Fruit fly (Drosophila melanogaster) whole organism, embryonic: ENCODE data around the gene Syx16.
A peak's percentile ranks its signal among the peaks of the same experiment; 100 is the strongest.

Experiments used
- CG10274 ChIP-seq: fragments of 200-800 bp; sonication (Bioruptor generic); optimal IDR thresholded peaks from 3 replicates; lab custom pipeline; 2017; ENCODE audit warnings: missing biosample characterization, mild to moderate bottlenecking, missing genetic modification characterization
- CG10462 ChIP-seq: fragments of 200-800 bp; sonication (Bioruptor generic); optimal IDR thresholded peaks from 2 replicates; lab custom pipeline; 2016; ENCODE audit warnings: missing biosample characterization, missing genetic modification characterization
- CG11504 ChIP-seq: fragments of 200-800 bp; sonication (Bioruptor generic); optimal IDR thresholded peaks from 3 replicates; lab custom pipeline; 2019; ENCODE audit warnings: missing biosample characterization, mild to moderate bottlenecking, missing genetic modification characterization, moderate library complexity
- CG12744 ChIP-seq: fragments of 200-800 bp; sonication (Bioruptor generic); optimal IDR thresholded peaks from 2 replicates; lab custom pipeline; 2016; ENCODE audit warnings: missing biosample characterization, missing genetic modification characterization
- CG1602 ChIP-seq: fragments of 200-800 bp; sonication (Bioruptor generic); optimal IDR thresholded peaks from 3 replicates; lab custom pipeline; 2016; ENCODE audit warnings: missing biosample characterization, missing genetic modification characterization
- CG17328 ChIP-seq: fragments of 200-800 bp; sonication (Bioruptor generic); IDR thresholded peaks from 2 replicates; pipeline ENCODE4 v1.3.6; 2022; ENCODE audit warnings: missing biosample characterization, missing genetic modification characterization
- CG17361 ChIP-seq: fragments of 200-800 bp; sonication (Bioruptor generic); IDR thresholded peaks from 3 replicates; pipeline ENCODE4 v1.3.6; 2022; ENCODE audit warnings: missing biosample characterization, missing genetic modification characterization
- CG17829 ChIP-seq: fragments of 200-800 bp; optimal IDR thresholded peaks from 2 replicates; lab custom pipeline; 2019; ENCODE audit warnings: missing biosample characterization, mild to moderate bottlenecking, missing genetic modification characterization, moderate library complexity
- CG1792 ChIP-seq: fragments of 200-800 bp; sonication (Bioruptor generic); optimal IDR thresholded peaks from 2 replicates; lab custom pipeline; 2016; ENCODE audit warnings: missing biosample characterization, missing genetic modification characterization
- CG2129 ChIP-seq: fragments of 200-800 bp; sonication (Bioruptor generic); IDR thresholded peaks from 2 replicates; pipeline ENCODE4 v1.3.6; 2022; ENCODE audit warnings: missing biosample characterization, missing genetic modification characterization; ENCODE audit not compliant: partially characterized antibody
- CG2202 ChIP-seq: fragments of 200-800 bp; sonication (Bioruptor generic); optimal IDR thresholded peaks from 2 replicates; lab custom pipeline; 2018; ENCODE audit warnings: missing biosample characterization, mild to moderate bottlenecking, missing genetic modification characterization
- CG3163 ChIP-seq: fragments of 200-800 bp; sonication (Bioruptor generic); optimal IDR thresholded peaks from 3 replicates; lab custom pipeline; 2016; ENCODE audit warnings: missing biosample characterization, missing genetic modification characterization
- CG34422 ChIP-seq: fragments of 200-800 bp; sonication (Bioruptor generic); IDR thresholded peaks from 3 replicates; pipeline ENCODE4 v1.3.6; 2022; ENCODE audit warnings: missing biosample characterization, missing genetic modification characterization
- CG4360 ChIP-seq: fragments of 200-800 bp; sonication (Bioruptor generic); IDR thresholded peaks from 2 replicates; pipeline ENCODE4 v1.3.6; 2022; ENCODE audit warnings: missing biosample characterization, missing genetic modification characterization
- CG4854 ChIP-seq: fragments of 200-800 bp; sonication (Bioruptor generic); optimal IDR thresholded peaks from 2 replicates; lab custom pipeline; 2016; ENCODE audit warnings: missing biosample characterization, missing genetic modification characterization, inconsistent platforms
- CG6654 ChIP-seq: fragments of 200-800 bp; sonication (Bioruptor generic); optimal IDR thresholded peaks from 2 replicates; lab custom pipeline; 2017; ENCODE audit warnings: missing biosample characterization, mild to moderate bottlenecking, missing genetic modification characterization
- CG6813 ChIP-seq: fragments of 200-800 bp; sonication (Bioruptor generic); optimal IDR thresholded peaks from 2 replicates; lab custom pipeline; 2017; ENCODE audit warnings: missing biosample characterization, missing genetic modification characterization, mild to moderate bottlenecking, moderate library complexity, missing genetic modification reagents
- CG7556 ChIP-seq: fragments of 200-800 bp; sonication (Bioruptor generic); optimal IDR thresholded peaks from 2 replicates; lab custom pipeline; 2017; ENCODE audit warnings: missing biosample characterization, mild to moderate bottlenecking, missing genetic modification characterization
- CG7987 ChIP-seq: fragments of 200-800 bp; sonication (Bioruptor generic); optimal IDR thresholded peaks from 2 replicates; lab custom pipeline; 2018; ENCODE audit warnings: missing biosample characterization, mild to moderate bottlenecking, missing genetic modification characterization, moderate library complexity
- CG8089 ChIP-seq: fragments of 200-800 bp; sonication (Bioruptor generic); optimal IDR thresholded peaks from 3 replicates; lab custom pipeline; 2016; ENCODE audit warnings: missing biosample characterization, missing genetic modification characterization
- CG9215 ChIP-seq: fragments of 200-800 bp; sonication (Bioruptor generic); IDR thresholded peaks from 2 replicates; pipeline ENCODE4 v1.3.6; 2022; ENCODE audit warnings: missing biosample characterization, missing genetic modification characterization
- CG9932 ChIP-seq: fragments of 200-800 bp; sonication (Bioruptor generic); IDR thresholded peaks from 2 replicates; pipeline ENCODE4 v1.3.6; 2022; ENCODE audit warnings: missing biosample characterization, missing genetic modification characterization
- CHES-1-like ChIP-seq: fragments of 200-800 bp; sonication (Bioruptor generic); optimal IDR thresholded peaks from 2 replicates; lab custom pipeline; 2016; ENCODE audit warnings: missing biosample characterization, missing genetic modification characterization
- CrebB ChIP-seq: fragments of 200-800 bp; sonication (Bioruptor generic); optimal IDR thresholded peaks from 3 replicates; lab custom pipeline; 2018; ENCODE audit warnings: missing biosample characterization, mild to moderate bottlenecking, missing genetic modification characterization
- D19A ChIP-seq: fragments of 200-800 bp; optimal IDR thresholded peaks from 3 replicates; lab custom pipeline; 2019; ENCODE audit warnings: missing biosample characterization, mild to moderate bottlenecking, missing genetic modification characterization, moderate library complexity
- Dref ChIP-seq: fragments of 200-800 bp; sonication (Bioruptor generic); IDR thresholded peaks from 2 replicates; pipeline ENCODE4 v1.3.6; 2022; ENCODE audit warnings: missing biosample characterization, missing genetic modification characterization
- ERR ChIP-seq: fragments of 200-800 bp; sonication (Bioruptor generic); optimal IDR thresholded peaks from 2 replicates; lab custom pipeline; 2016; ENCODE audit warnings: missing biosample characterization, missing genetic modification characterization
- Fer2 ChIP-seq: fragments of 200-800 bp; sonication (Bioruptor generic); optimal IDR thresholded peaks from 2 replicates; lab custom pipeline; 2018; ENCODE audit warnings: missing biosample characterization, mild to moderate bottlenecking, missing genetic modification characterization, moderate library complexity
- HmgZ ChIP-seq: fragments of 200-800 bp; sonication (Bioruptor generic); optimal IDR thresholded peaks from 2 replicates; lab custom pipeline; 2018; ENCODE audit warnings: missing biosample characterization, mild to moderate bottlenecking, missing genetic modification characterization
- Lim3 ChIP-seq: fragments of 200-800 bp; sonication (Bioruptor generic); IDR thresholded peaks from 2 replicates; pipeline ENCODE4 v1.3.6; 2022; ENCODE audit warnings: missing biosample characterization, missing genetic modification characterization
- Med ChIP-seq: fragments of 200-800 bp; sonication (Bioruptor generic); peaks from one replicate; lab custom pipeline; 2016; ENCODE audit warnings: missing biosample characterization, missing genetic modification characterization, mild to moderate bottlenecking, inconsistent platforms, moderate library complexity
- NFAT ChIP-seq: fragments of 200-800 bp; sonication (Bioruptor generic); IDR thresholded peaks from 2 replicates; pipeline ENCODE4 v1.3.6; 2022; ENCODE audit warnings: missing biosample characterization, missing genetic modification characterization
- Nf-YC ChIP-seq: fragments of 200-800 bp; optimal IDR thresholded peaks from 3 replicates; lab custom pipeline; 2019; ENCODE audit warnings: missing biosample characterization, mild to moderate bottlenecking, missing genetic modification characterization, moderate library complexity
- Oaz ChIP-seq: fragments of 200-800 bp; sonication (Bioruptor generic); IDR thresholded peaks from 2 replicates; pipeline ENCODE4 v1.3.6; 2022; ENCODE audit warnings: missing biosample characterization, missing genetic modification characterization
- PHDP ChIP-seq: fragments of 200-800 bp; sonication (Bioruptor generic); optimal IDR thresholded peaks from 3 replicates; lab custom pipeline; 2018; ENCODE audit warnings: missing biosample characterization, mild to moderate bottlenecking, missing genetic modification characterization, moderate library complexity
- Rfx ChIP-seq: fragments of 200-800 bp; sonication (Bioruptor generic); IDR thresholded peaks from 2 replicates; pipeline ENCODE4 v1.3.6; 2022; ENCODE audit warnings: missing biosample characterization, missing genetic modification characterization
- Sry-δ ChIP-seq: fragments of 200-800 bp; sonication (Bioruptor generic); optimal IDR thresholded peaks from 2 replicates; lab custom pipeline; 2016; ENCODE audit warnings: missing biosample characterization, missing genetic modification characterization
- Ssrp ChIP-seq: fragments of 200-800 bp; sonication (Bioruptor generic); optimal IDR thresholded peaks from 2 replicates; lab custom pipeline; 2018; ENCODE audit warnings: missing biosample characterization, mild to moderate bottlenecking, missing genetic modification characterization, moderate library complexity
- TFAM ChIP-seq: fragments of 200-800 bp; sonication (Bioruptor generic); optimal IDR thresholded peaks from 2 replicates; lab custom pipeline; 2017; ENCODE audit warnings: missing biosample characterization, missing genetic modification characterization, inconsistent platforms
- Trl ChIP-seq, 3 experiments: fragments of >200 bp in 2 of 3; fragments of 200-800 bp in 1 of 3; sonication (Bioruptor generic) in 1 of 3; optimal IDR thresholded peaks; 2 replicates in 1 of 3; 3 replicates in 2 of 3; lab custom pipeline; 2016 to 2017; ENCODE audit warnings: missing biosample characterization in 1 of 3, missing genetic modification characterization in 1 of 3
- chm ChIP-seq: fragments of 200-800 bp; sonication (Bioruptor generic); IDR thresholded peaks from 2 replicates; pipeline ENCODE4 v1.3.6; 2022; ENCODE audit warnings: missing biosample characterization, missing genetic modification characterization
- dmrt99B ChIP-seq: fragments of 200-800 bp; sonication (Bioruptor generic); optimal IDR thresholded peaks from 2 replicates; lab custom pipeline; 2018; ENCODE audit warnings: missing biosample characterization, mild to moderate bottlenecking, missing genetic modification characterization, moderate library complexity
- fd64A ChIP-seq: fragments of 200-800 bp; sonication (Bioruptor generic); optimal IDR thresholded peaks from 3 replicates; lab custom pipeline; 2018; ENCODE audit warnings: missing biosample characterization, mild to moderate bottlenecking, missing genetic modification characterization
- fru ChIP-seq: fragments of >200 bp; optimal IDR thresholded peaks from 2 replicates; lab custom pipeline; 2017
- ftz-f1 ChIP-seq: fragments of 200-800 bp; sonication (Bioruptor generic); optimal IDR thresholded peaks from 2 replicates; lab custom pipeline; 2016; ENCODE audit warnings: missing biosample characterization, missing genetic modification characterization
- grn ChIP-seq: fragments of 200-800 bp; sonication (Bioruptor generic); optimal IDR thresholded peaks from 3 replicates; lab custom pipeline; 2017; ENCODE audit warnings: missing biosample characterization, missing genetic modification characterization
- onecut ChIP-seq: fragments of 200-800 bp; sonication (Bioruptor generic); IDR thresholded peaks from 2 replicates; pipeline ENCODE4 v1.3.6; 2022; ENCODE audit warnings: missing biosample characterization, missing genetic modification characterization
- pho ChIP-seq: fragments of 200-800 bp; sonication (Bioruptor generic); optimal IDR thresholded peaks from 2 replicates; lab custom pipeline; 2016; ENCODE audit warnings: missing biosample characterization, missing genetic modification characterization
- row ChIP-seq: fragments of 200-800 bp; sonication (Bioruptor generic); IDR thresholded peaks from 3 replicates; pipeline ENCODE4 v1.3.6; 2022; ENCODE audit warnings: missing biosample characterization, missing genetic modification characterization
- schlank ChIP-seq: fragments of 200-800 bp; sonication (Bioruptor generic); optimal IDR thresholded peaks from 2 replicates; lab custom pipeline; 2018; ENCODE audit warnings: missing biosample characterization, mild to moderate bottlenecking, missing genetic modification characterization
- scrt ChIP-seq: fragments of 200-800 bp; sonication (Bioruptor generic); optimal IDR thresholded peaks from 2 replicates; lab custom pipeline; 2018; ENCODE audit warnings: missing biosample characterization, mild to moderate bottlenecking, missing genetic modification characterization, moderate library complexity
- tap ChIP-seq: fragments of 200-800 bp; optimal IDR thresholded peaks from 3 replicates; lab custom pipeline; 2019; ENCODE audit warnings: missing biosample characterization, mild to moderate bottlenecking, missing genetic modification characterization, moderate library complexity
- unpg ChIP-seq: fragments of 200-800 bp; sonication (Bioruptor generic); optimal IDR thresholded peaks from 3 replicates; lab custom pipeline; 2018; ENCODE audit warnings: missing biosample characterization, mild to moderate bottlenecking, missing genetic modification characterization, moderate library complexity
- zfh2 ChIP-seq: fragments of 200-800 bp; sonication (Bioruptor generic); optimal IDR thresholded peaks from 2 replicates; lab custom pipeline; 2016; ENCODE audit warnings: missing biosample characterization, missing genetic modification characterization

Gene Syx16

dm6 chrX:20436866-20437265 is 43.3 kb upstream of the Syx16 start (continued):
- no peak for TF ChIP-seq Fer2 (tag; lab: Kevin White, UChicago)
- TF ChIP-seq CG7556 (GFP tag; lab: Kevin White, UChicago) = no peak
- TF ChIP-seq ftz-f1 (GFP tag; lab: Kevin White, UChicago) = peak; percentile 49
- no peak for TF ChIP-seq onecut (GFP tag; lab: Robert Waterston, UW)
- no peak for TF ChIP-seq CG10462
- no peak for TF ChIP-seq CG2202 (tag; lab: Kevin White, UChicago)
- TF ChIP-seq NFAT (GFP tag; lab: Robert Waterston, UW) = no peak
- no peak for TF ChIP-seq zfh2 (GFP tag; lab: Kevin White, UChicago)
- peak; percentile 23 for TF ChIP-seq Med (GFP tag; lab: Kevin White, UChicago)
- no peak for TF ChIP-seq chm (GFP tag; lab: Robert Waterston, UW)
- peak; percentile 47 for TF ChIP-seq scrt (GFP tag; lab: Kevin White, UChicago)
- TF ChIP-seq Ssrp = no peak
- no peak for TF ChIP-seq Dref (GFP tag; lab: Robert Waterston, UW)
- no peak for TF ChIP-seq CG17829 (tag; lab: Kevin White, UChicago)
- TF ChIP-seq fru (lab: Kevin White, UChicago) = no peak
- peak; percentile 29 for TF ChIP-seq Nf-YC
- TF ChIP-seq CrebB = no peak
- no peak for TF ChIP-seq Lim3
- no peak for TF ChIP-seq TFAM (GFP tag; lab: Kevin White, UChicago)
- TF ChIP-seq CG34422 = no peak
- peak; percentile 7 to 57 for TF ChIP-seq Trl (optimal IDR thresholded peaks at IDR 0.05; lab: Kevin White, UChicago)
- TF ChIP-seq Trl (GFP tag; optimal IDR thresholded peaks at IDR 0.05; lab: Kevin White, UChicago) = no peak
- TF ChIP-seq CG11504 = no peak
- TF ChIP-seq CG4360 (GFP tag; lab: Robert Waterston, UW) = no peak
- no peak for TF ChIP-seq CG7987 (GFP tag; lab: Kevin White, UChicago)
- TF ChIP-seq Sry-δ (GFP tag; lab: Kevin White, UChicago) = no peak
- no peak for TF ChIP-seq CG4854 (GFP tag; lab: Kevin White, UChicago)
- TF ChIP-seq unpg (GFP tag; lab: Kevin White, UChicago) = no peak
- no peak for TF ChIP-seq CG8089 (GFP tag; lab: Kevin White, UChicago)
- no peak for TF ChIP-seq CG17328
- no peak for TF ChIP-seq CG6813
- TF ChIP-seq CG12744 (GFP tag; lab: Kevin White, UChicago) = no peak

- no peak for TF ChIP-seq CG10274 (GFP tag; lab: Kevin White, UChicago)
- no peak for TF ChIP-seq CG1602
- TF ChIP-seq ERR (GFP tag; lab: Kevin White, UChicago) = no peak
- TF ChIP-seq PHDP (tag; lab: Kevin White, UChicago) = peak; percentile 33
- TF ChIP-seq CHES-1-like (GFP tag; lab: Kevin White, UChicago) = no peak
- TF ChIP-seq grn (GFP tag; lab: Kevin White, UChicago) = no peak
- TF ChIP-seq CG2129 (GFP tag; lab: Robert Waterston, UW) = no peak
- no peak for TF ChIP-seq D19A (tag; lab: Kevin White, UChicago)
- TF ChIP-seq pho (GFP tag; lab: Kevin White, UChicago) = peak; percentile 43
- peak; percentile 53; the same call in 2 of the 3 replicates for TF ChIP-seq row (GFP tag; lab: Robert Waterston, UW)
- no peak for TF ChIP-seq CG6654 (GFP tag; lab: Kevin White, UChicago)
- TF ChIP-seq HmgZ (tag; lab: Kevin White, UChicago) = peak; percentile 43
- no peak for TF ChIP-seq tap (tag; lab: Kevin White, UChicago)
- TF ChIP-seq CG9932 = peak; percentile 31
- 0 out of 2 replicates have a peak, but pooled peaks have one; percentile 7 for TF ChIP-seq Rfx (GFP tag; lab: Robert Waterston, UW)
- no peak for TF ChIP-seq CG1792 (GFP tag; lab: Kevin White, UChicago)
- TF ChIP-seq CG17361 (GFP tag; lab: Robert Waterston, UW) = no peak
- TF ChIP-seq CG3163 (GFP tag; lab: Kevin White, UChicago) = peak; percentile 14
- no peak for TF ChIP-seq fd64A (GFP tag; lab: Kevin White, UChicago)
- TF ChIP-seq schlank = peak; percentile 5
- peak; percentile 47 for TF ChIP-seq dmrt99B (tag; lab: Kevin White, UChicago)
- no peak for TF ChIP-seq Oaz (GFP tag; lab: Robert Waterston, UW)
- TF ChIP-seq CG9215 (GFP tag; lab: Robert Waterston, UW) = peak; percentile 41; the same call in 1 of the 2 replicates
These were observed 41.0 kb upstream of the Syx16 start for dm6 chrX:20434534-20434933.
